Worm (Caenorhabditis elegans): ENCODE measurements around the gene nep-20.

Gene nep-20

ce11 chrII:3347940-3348610 lies 47.3 kb downstream of the nep-20 start, which contains the start of the genes F14D2.14 and bath-29:
Gene F14D2.14, minus strand, starts transcription at chrII:3347990.
Gene bath-29, plus strand, starts transcription at chrII:3348560.
- TF ChIP-seq elt-1 (tag; optimal IDR thresholded peaks at IDR 0.05) (no peak), ama-1 (optimal IDR thresholded peaks at IDR 0.05) (no peak), mdl-1 (tag; optimal IDR thresholded peaks at IDR 0.05) (no peak), daf-12 (tag; optimal IDR thresholded peaks at IDR 0.05) (no peak), elt-3 (tag; optimal IDR thresholded peaks at IDR 0.05) (no peak), ZK546.5 (tag; optimal IDR thresholded peaks at IDR 0.05) (no peak), ceh-82 (tag; optimal IDR thresholded peaks at IDR 0.05) (no peak), elt-2 (tag; optimal IDR thresholded peaks at IDR 0.05) (no peak), eor-1 (tag; optimal IDR thresholded peaks at IDR 0.05) (no peak), pqm-1 (tag; optimal IDR thresholded peaks at IDR 0.05) (no peak), nhr-76 (tag; optimal IDR thresholded peaks at IDR 0.05) (no peak), nhr-28 (tag; optimal IDR thresholded peaks at IDR 0.05) (no peak), ceh-9 (tag; optimal IDR thresholded peaks at IDR 0.05) (no peak), tbx-2 (tag; optimal IDR thresholded peaks at IDR 0.05) (no peak), zag-1 (tag; optimal IDR thresholded peaks at IDR 0.05) (no peak), nhr-12 (tag; optimal IDR thresholded peaks at IDR 0.05) (no peak), nhr-67 (tag; optimal IDR thresholded peaks at IDR 0.05) (no peak)

DNA sequence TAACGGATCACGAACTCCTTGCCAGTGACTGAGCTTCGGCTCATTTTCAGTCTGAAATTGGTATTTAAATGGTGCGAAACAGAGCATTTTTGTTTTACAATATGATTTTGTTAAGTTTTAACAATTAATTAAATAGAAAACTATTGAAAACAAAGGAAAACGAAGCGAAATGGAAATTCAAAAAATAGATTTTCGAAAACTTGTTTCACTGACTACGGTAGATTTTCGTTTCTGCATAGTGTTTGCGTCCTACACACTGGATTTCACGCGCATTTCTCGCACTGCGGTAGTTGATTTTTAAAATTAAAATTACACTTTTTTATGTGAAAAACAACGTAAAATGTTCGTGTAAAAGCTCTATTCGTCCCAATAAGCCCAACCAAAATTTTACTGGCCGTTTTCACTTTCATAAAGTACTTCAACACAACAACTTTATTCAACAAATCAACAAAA lies 49.0 kb downstream of the nep-20 start, which contains the start of gene bath-30:
bath-30 (minus strand) TSS at position 51 of the 453 bp plus-strand sequence.
- TF ChIP-seq elt-2 (tag; optimal IDR thresholded peaks at IDR 0.05) (no peak), hmg-11 (tag; optimal IDR thresholded peaks at IDR 0.05) (no peak), aly-2 (tag; optimal IDR thresholded peaks at IDR 0.05) (no peak), nhr-43 (tag; optimal IDR thresholded peaks at IDR 0.05; ENCODE audit: poor library complexity, severe bottlenecking) (no peak), daf-12 (tag; optimal IDR thresholded peaks at IDR 0.05) (no peak), pqm-1 (tag; optimal IDR thresholded peaks at IDR 0.05) (no peak), fkh-10 (GFP tag; optimal IDR thresholded peaks at IDR 0.05) (no peak), lsy-12 (tag; optimal IDR thresholded peaks at IDR 0.05) (no peak), unc-62 (GFP tag; optimal IDR thresholded peaks at IDR 0.05) (no peak), ama-1 (optimal IDR thresholded peaks at IDR 0.05) (no peak), nhr-237 (tag; optimal IDR thresholded peaks at IDR 0.05) (no peak)

ce11 chrII:3344917-3345316 lies 50.5 kb downstream of the nep-20 start, which contains the start of gene bath-28:
Gene bath-28, minus strand, starts transcription at chrII:3344967.
- TF ChIP-seq nhr-43 (tag; optimal IDR thresholded peaks at IDR 0.05; ENCODE audit: poor library complexity, severe bottlenecking), result no peak
- no peak for TF ChIP-seq ceh-82 (tag; optimal IDR thresholded peaks at IDR 0.05)
- TF ChIP-seq ztf-4 (tag; optimal IDR thresholded peaks at IDR 0.05), result no peak
- TF ChIP-seq ceh-16 (tag; optimal IDR thresholded peaks at IDR 0.05), result no peak
- no peak for TF ChIP-seq nhr-67 (tag; optimal IDR thresholded peaks at IDR 0.05)
- TF ChIP-seq nhr-237 (tag; optimal IDR thresholded peaks at IDR 0.05), result no peak
- TF ChIP-seq mml-1 (tag; optimal IDR thresholded peaks at IDR 0.05), result no peak
- TF ChIP-seq aly-2 (tag; optimal IDR thresholded peaks at IDR 0.05), result no peak
- no peak for TF ChIP-seq nhr-23 (tag; optimal IDR thresholded peaks at IDR 0.05)
- TF ChIP-seq ceh-28 (tag; optimal IDR thresholded peaks at IDR 0.05), result no peak
- TF ChIP-seq unc-39 (tag; optimal IDR thresholded peaks at IDR 0.05), result no peak
- TF ChIP-seq lsy-12 (tag; optimal IDR thresholded peaks at IDR 0.05), result no peak
- no peak for TF ChIP-seq lin-15B (tag; optimal IDR thresholded peaks at IDR 0.05)

ce11 chrII:3343714-3344113 lies 51.7 kb downstream of the nep-20 start, which contains the start of gene F14D2.15:
Gene F14D2.15, minus strand, starts transcription at chrII:3343814.
- no peak for TF ChIP-seq nhr-77 (tag; optimal IDR thresholded peaks at IDR 0.05)
- no peak for TF ChIP-seq unc-62 (GFP tag; optimal IDR thresholded peaks at IDR 0.05)
- TF ChIP-seq lin-39 (tag; optimal IDR thresholded peaks at IDR 0.05), result no peak
- TF ChIP-seq ztf-11 (tag; optimal IDR thresholded peaks at IDR 0.05), result no peak
